Worm (Caenorhabditis elegans) whole organism, mixed stage, embryonic: ENCODE results near the gene ZK896.4.

Source experiments
- M03D4.4 ChIP-seq: sonication (generic microtip); optimal IDR thresholded peaks from 2 replicates; lab custom pipeline; 2017; ENCODE audit warnings: mild to moderate bottlenecking, missing genetic modification characterization, missing compliant biosample characterization
- blmp-1 ChIP-seq: fragments of 150-350 bp; optimal IDR thresholded peaks from 2 replicates; lab custom pipeline; 2014; ENCODE audit warnings: missing biosample characterization, missing genetic modification characterization
- ceh-39 ChIP-seq: fragments of 150-350 bp; optimal IDR thresholded peaks from 2 replicates; lab custom pipeline; 2014; ENCODE audit warnings: missing biosample characterization, missing genetic modification characterization
- ceh-43 ChIP-seq: fragments of 200-800 bp; sonication (Bioruptor generic); optimal IDR thresholded peaks from 2 replicates; lab custom pipeline; 2018; ENCODE audit warnings: mild to moderate bottlenecking, missing genetic modification characterization, moderate library complexity, missing compliant biosample characterization
- ceh-83 ChIP-seq: fragments of 200-800 bp; sonication (Bioruptor generic); optimal IDR thresholded peaks from 2 replicates; lab custom pipeline; 2018; ENCODE audit warnings: mild to moderate bottlenecking, missing genetic modification characterization, missing compliant biosample characterization
- cnd-1 ChIP-seq: fragments of 200-800 bp; sonication (Bioruptor generic); optimal IDR thresholded peaks from 2 replicates; lab custom pipeline; 2018; ENCODE audit warnings: mild to moderate bottlenecking, missing genetic modification characterization, missing compliant biosample characterization
- elt-1 ChIP-seq: sonication (generic microtip); optimal IDR thresholded peaks from 2 replicates; lab custom pipeline; 2017; ENCODE audit warnings: missing genetic modification characterization, mild to moderate bottlenecking, missing compliant biosample characterization, antibody characterized with exemption, moderate library complexity, borderline replicate concordance; ENCODE audit not compliant: insufficient read depth
- elt-3 ChIP-seq: fragments of 150-350 bp; optimal IDR thresholded peaks from 2 replicates; lab custom pipeline; 2014; ENCODE audit warnings: missing biosample characterization, missing genetic modification characterization
- ham-2 ChIP-seq: fragments of 200-800 bp; sonication (Bioruptor generic); optimal IDR thresholded peaks from 2 replicates; lab custom pipeline; 2018; ENCODE audit warnings: mild to moderate bottlenecking, missing genetic modification characterization, missing compliant biosample characterization
- hlh-1 ChIP-seq: fragments of 150-350 bp; optimal IDR thresholded peaks from 2 replicates; lab custom pipeline; 2014; ENCODE audit warnings: missing biosample characterization, missing genetic modification reagents, missing genetic modification characterization
- lin-13 ChIP-seq: fragments of 150-350 bp; optimal IDR thresholded peaks from 2 replicates; lab custom pipeline; 2014; ENCODE audit warnings: missing biosample characterization, missing genetic modification characterization
- lin-32 ChIP-seq: fragments of 200-800 bp; sonication (Bioruptor generic); optimal IDR thresholded peaks from 2 replicates; lab custom pipeline; 2018; ENCODE audit warnings: mild to moderate bottlenecking, missing genetic modification characterization, missing compliant biosample characterization
- lsy-2 ChIP-seq: fragments of 150-350 bp; optimal IDR thresholded peaks from 2 replicates; lab custom pipeline; 2014; ENCODE audit warnings: missing biosample characterization, missing genetic modification characterization
- mab-5 ChIP-seq: fragments of 150-350 bp; optimal IDR thresholded peaks from 2 replicates; lab custom pipeline; 2014; ENCODE audit warnings: missing biosample characterization, missing genetic modification characterization
- mep-1 ChIP-seq: fragments of 150-350 bp; optimal IDR thresholded peaks from 2 replicates; lab custom pipeline; 2017; ENCODE audit warnings: missing biosample characterization, missing genetic modification reagents, missing genetic modification characterization, inconsistent platforms
- mls-2 ChIP-seq: sonication (generic microtip); optimal IDR thresholded peaks from 2 replicates; lab custom pipeline; 2016; ENCODE audit warnings: mild to moderate bottlenecking, missing genetic modification characterization, moderate library complexity, missing compliant biosample characterization
- nhr-12 ChIP-seq: fragments of 150-350 bp; optimal IDR thresholded peaks from 2 replicates; lab custom pipeline; 2014; ENCODE audit warnings: missing biosample characterization, missing genetic modification characterization
- nhr-2 ChIP-seq: fragments of 150-350 bp; optimal IDR thresholded peaks from 2 replicates; lab custom pipeline; 2014; ENCODE audit warnings: missing biosample characterization, missing genetic modification characterization
- nhr-237 ChIP-seq: fragments of 150-350 bp; optimal IDR thresholded peaks from 2 replicates; lab custom pipeline; 2014; ENCODE audit warnings: missing biosample characterization, missing genetic modification characterization
- nhr-76 ChIP-seq: sonication (generic microtip); optimal IDR thresholded peaks from 2 replicates; lab custom pipeline; 2017; ENCODE audit warnings: missing biosample characterization, missing genetic modification characterization
- pha-4 ChIP-seq: fragments of 150-350 bp; optimal IDR thresholded peaks from 2 replicates; lab custom pipeline; 2018; ENCODE audit warnings: missing biosample characterization, missing genetic modification reagents, missing genetic modification characterization
- sem-2 ChIP-seq: fragments of 200-800 bp; sonication (Bioruptor generic); optimal IDR thresholded peaks from 2 replicates; lab custom pipeline; 2018; ENCODE audit warnings: mild to moderate bottlenecking, missing genetic modification characterization, missing compliant biosample characterization
- snpc-4 ChIP-seq: fragments of 150-350 bp; optimal IDR thresholded peaks from 2 replicates; lab custom pipeline; 2014; ENCODE audit warnings: missing biosample characterization, missing genetic modification characterization
- sptf-1 ChIP-seq: sonication (generic microtip); optimal IDR thresholded peaks from 2 replicates; lab custom pipeline; 2017; ENCODE audit warnings: mild to moderate bottlenecking, missing genetic modification characterization, moderate library complexity, missing compliant biosample characterization
- tbx-8 ChIP-seq: fragments of 200-800 bp; sonication (Bioruptor generic); optimal IDR thresholded peaks from 2 replicates; lab custom pipeline; 2018; ENCODE audit warnings: mild to moderate bottlenecking, missing genetic modification characterization, moderate library complexity, missing compliant biosample characterization
- unc-120 ChIP-seq: sonication (generic microtip); optimal IDR thresholded peaks from 2 replicates; lab custom pipeline; 2017; ENCODE audit warnings: missing genetic modification characterization, missing compliant biosample characterization; ENCODE audit not compliant: poor library complexity, severe bottlenecking
- unc-39 ChIP-seq: fragments of 150-350 bp; optimal IDR thresholded peaks from 2 replicates; lab custom pipeline; 2014; ENCODE audit warnings: missing biosample characterization, missing genetic modification characterization
- zip-8 ChIP-seq: fragments of 150-350 bp; optimal IDR thresholded peaks from 2 replicates; lab custom pipeline; 2014; ENCODE audit warnings: missing biosample characterization, missing genetic modification characterization
- ztf-11 ChIP-seq: fragments of 150-350 bp; optimal IDR thresholded peaks from 2 replicates; lab custom pipeline; 2014; ENCODE audit warnings: missing biosample characterization, missing genetic modification characterization

Gene ZK896.4

DNA sequence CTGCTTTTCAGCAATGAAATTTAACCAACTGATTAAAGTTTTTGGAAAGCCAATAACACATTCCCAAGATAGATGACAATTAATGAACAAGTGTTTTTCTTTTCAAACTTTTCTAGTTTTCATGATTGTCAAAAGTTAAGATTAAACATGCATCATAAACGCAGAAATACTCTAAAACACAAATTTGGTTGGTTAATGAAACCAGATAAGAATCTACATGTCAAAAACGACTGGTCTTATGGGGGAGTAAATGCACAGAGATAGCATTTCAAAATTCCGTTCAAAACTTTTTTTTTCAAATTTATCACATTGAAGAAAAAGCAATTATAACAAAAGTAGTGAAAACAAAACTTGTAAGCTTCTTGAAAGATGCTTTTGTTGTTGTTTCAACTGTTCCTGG lies 20.6 kb upstream of the ZK896.4 start:
- TF ChIP-seq mep-1, result no peak
- no peak for TF ChIP-seq mls-2 (tag; lab: Kevin White, UChicago)
- TF ChIP-seq ceh-39, result no peak
- TF ChIP-seq lsy-2 (tag; lab: Kevin White, UChicago), result no peak
- TF ChIP-seq nhr-2 (tag; lab: Kevin White, UChicago), result no peak
- no peak for TF ChIP-seq M03D4.4 (tag; lab: Kevin White, UChicago)
- TF ChIP-seq nhr-237, result no peak
- TF ChIP-seq lin-32 (GFP tag; lab: Kevin White, UChicago), result no peak
- no peak for TF ChIP-seq ztf-11 (tag; lab: Kevin White, UChicago)
- TF ChIP-seq pha-4 (tag; lab: Kevin White, UChicago), result no peak
- TF ChIP-seq nhr-12 (tag; lab: Kevin White, UChicago), result no peak
- no peak for TF ChIP-seq sem-2 (GFP tag; lab: Kevin White, UChicago)
- no peak for TF ChIP-seq unc-39 (tag; lab: Kevin White, UChicago)
- no peak for TF ChIP-seq blmp-1 (tag; lab: Kevin White, UChicago)

DNA sequence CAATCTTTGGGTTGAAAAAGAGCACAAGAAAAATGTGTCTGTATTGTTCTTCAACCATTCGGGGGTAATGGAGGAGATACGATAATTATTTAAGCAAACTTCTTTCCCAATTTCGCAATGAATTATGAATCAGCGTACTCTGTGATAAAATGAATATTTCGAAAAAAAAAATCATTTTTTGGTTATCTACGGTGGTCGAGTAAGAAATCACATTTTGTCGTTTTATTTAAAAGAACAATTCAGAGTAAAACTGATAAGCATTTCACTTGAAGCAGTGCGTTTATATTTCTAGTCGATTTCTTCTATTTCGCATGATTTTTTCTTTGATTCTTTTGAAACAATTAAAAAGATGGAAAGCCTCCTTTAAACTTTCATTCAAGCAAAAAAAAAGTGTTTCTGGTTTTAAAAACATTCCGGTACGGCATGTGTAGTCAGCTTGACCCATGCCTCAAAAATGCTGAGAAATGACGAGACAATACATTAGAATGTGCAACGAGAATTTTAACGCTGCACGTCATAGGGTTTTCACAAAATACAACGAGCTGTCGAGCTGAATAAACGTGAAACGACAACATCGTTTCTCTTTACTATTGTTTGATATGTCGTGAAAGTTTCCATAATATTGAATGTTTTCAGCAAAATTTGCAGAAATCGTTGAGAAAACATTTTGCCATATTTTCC lies 19.5 kb upstream of the ZK896.4 start, which contains the start of gene K08D8.2:
TSS of gene K08D8.2 (plus strand) at position 631 of the 681 bp plus-strand sequence.
- TF ChIP-seq snpc-4 (tag; lab: Kevin White, UChicago) (no peak), nhr-76 (no peak), unc-120 (no peak), unc-39 (tag; lab: Kevin White, UChicago) (no peak), mab-5 (no peak), hlh-1 (tag; lab: Kevin White, UChicago) (no peak), ceh-83 (GFP tag; lab: Kevin White, UChicago) (no peak), cnd-1 (no peak), tbx-8 (no peak), ceh-39 (no peak), lin-13 (tag; lab: Kevin White, UChicago) (no peak), nhr-12 (tag; lab: Kevin White, UChicago) (no peak), M03D4.4 (tag; lab: Kevin White, UChicago) (no peak)

DNA sequence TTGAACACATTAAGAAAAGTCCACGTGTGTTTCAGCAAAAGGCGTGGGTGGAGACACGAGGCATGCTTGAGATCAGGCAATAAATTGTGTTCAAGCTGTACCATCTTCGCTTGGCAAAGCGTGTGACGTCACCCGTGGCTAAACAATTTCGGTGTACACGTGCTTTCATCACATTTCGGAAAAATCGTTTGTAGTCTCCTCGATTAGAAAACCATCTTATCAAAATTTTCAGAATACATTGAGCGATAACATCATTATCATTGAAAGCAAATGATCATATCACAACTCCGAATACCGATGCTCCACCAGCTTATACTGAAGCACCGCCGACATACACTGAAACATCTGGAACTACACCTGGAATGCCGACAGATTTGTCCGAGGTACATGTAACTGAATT lies 18.5 kb upstream of the ZK896.4 start:
- no peak for TF ChIP-seq mab-5
- no peak for TF ChIP-seq nhr-2 (tag; lab: Kevin White, UChicago)
- TF ChIP-seq ztf-11 (tag; lab: Kevin White, UChicago), result no peak
- no peak for TF ChIP-seq cnd-1

DNA sequence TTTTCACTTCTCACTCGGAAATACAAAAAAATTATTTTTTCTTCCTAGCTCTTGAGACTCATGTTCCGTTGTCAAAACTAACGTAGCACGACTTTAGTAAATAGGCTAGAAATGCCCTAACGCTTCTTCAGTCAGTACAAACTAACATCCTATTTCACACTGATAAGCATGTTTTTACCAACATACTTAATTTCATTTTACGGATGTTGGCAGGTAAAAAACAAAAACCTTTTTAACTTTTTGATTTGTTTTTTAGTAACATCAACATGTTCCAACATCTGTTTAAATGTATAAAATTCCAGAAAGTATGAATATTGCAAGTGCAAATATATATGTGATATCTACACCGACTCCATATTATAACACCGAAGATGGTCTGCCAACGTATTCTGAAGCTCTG lies 17.2 kb upstream of the ZK896.4 start, which contains the start of gene K08D8.10:
TSS of gene K08D8.10 (plus strand) at position 301 of the 400 bp plus-strand sequence.
- no peak for TF ChIP-seq unc-39 (tag; lab: Kevin White, UChicago)
- no peak for TF ChIP-seq elt-3 (tag; lab: Kevin White, UChicago)
- no peak for TF ChIP-seq ham-2 (GFP tag; lab: Kevin White, UChicago)
- TF ChIP-seq sem-2 (GFP tag; lab: Kevin White, UChicago), result no peak
- no peak for TF ChIP-seq blmp-1 (tag; lab: Kevin White, UChicago)
- no peak for TF ChIP-seq zip-8
- no peak for TF ChIP-seq ztf-11 (tag; lab: Kevin White, UChicago)
- TF ChIP-seq cnd-1, result no peak
- TF ChIP-seq snpc-4 (tag; lab: Kevin White, UChicago), result no peak
- no peak for TF ChIP-seq ceh-39
- no peak for TF ChIP-seq nhr-237
- TF ChIP-seq, all 35 proteins: peak for 0

DNA sequence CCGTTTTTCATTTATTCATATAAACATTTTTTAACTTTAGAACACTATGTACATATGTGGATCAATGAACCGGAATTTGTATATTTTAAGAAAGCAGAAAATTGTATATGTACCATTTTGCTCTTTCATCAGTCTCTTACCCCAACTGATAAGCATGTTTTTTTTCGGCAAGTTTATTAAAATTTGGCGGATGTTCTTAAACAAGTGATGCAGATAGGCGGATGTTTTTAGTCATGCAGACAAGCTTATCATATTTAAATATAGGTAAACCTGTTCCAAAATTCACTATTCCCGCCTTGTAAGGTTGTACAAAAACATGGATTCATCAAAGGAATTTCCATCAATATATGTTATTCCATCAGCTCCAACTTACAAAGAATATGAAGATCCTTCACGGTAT lies 16.3 kb upstream of the ZK896.4 start, which contains the start of gene K08D8.9:
TSS of gene K08D8.9 (plus strand) at position 301 of the 400 bp plus-strand sequence.
- TF ChIP-seq sptf-1 (tag; lab: Kevin White, UChicago) (no peak), ceh-39 (no peak), blmp-1 (tag; lab: Kevin White, UChicago) (no peak), elt-1 (no peak), pha-4 (tag; lab: Kevin White, UChicago) (no peak), ztf-11 (tag; lab: Kevin White, UChicago) (no peak), unc-39 (tag; lab: Kevin White, UChicago) (no peak), mab-5 (no peak), hlh-1 (tag; lab: Kevin White, UChicago) (no peak), lin-32 (GFP tag; lab: Kevin White, UChicago) (no peak)

DNA sequence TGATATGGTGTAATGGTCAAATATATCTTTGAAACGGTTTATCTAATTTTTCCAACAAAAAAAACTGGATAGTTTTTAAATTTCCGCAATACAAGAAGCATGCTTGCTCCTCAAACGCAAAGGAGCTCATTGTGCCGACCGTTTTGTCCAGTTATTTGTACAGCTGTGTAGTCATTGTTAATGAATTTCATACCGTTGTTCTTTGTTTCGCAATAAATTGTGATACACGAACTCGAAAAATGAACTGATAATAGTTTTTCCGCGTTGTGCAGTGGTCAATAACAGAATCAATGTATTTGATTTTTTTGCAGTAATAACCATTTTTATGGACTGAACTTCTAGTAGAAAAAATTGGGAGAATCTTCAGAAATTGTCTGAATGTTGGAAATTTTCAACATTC lies 15.7 kb upstream of the ZK896.4 start:
- TF ChIP-seq ceh-43 (GFP tag; lab: Kevin White, UChicago) (no peak), nhr-2 (tag; lab: Kevin White, UChicago) (no peak)
